Fruit fly (Drosophila melanogaster): ENCODE measurements around the gene ATPsynbetaL.

dm6 chr3L:16097393-16097884, at the start of gene ATPsynbetaL, which contains the start of gene CG13074:
- TF ChIP-seq tj (GFP tag; optimal IDR thresholded peaks at IDR 0.05) (no peak), CG12768 (GFP tag; optimal IDR thresholded peaks at IDR 0.05) (no peak), CG11617 (GFP tag; optimal IDR thresholded peaks at IDR 0.05) (no peak), CG7045 (GFP tag; optimal IDR thresholded peaks at IDR 0.05) (no peak), ovo (GFP tag; optimal IDR thresholded peaks at IDR 0.05) (no peak), pad (GFP tag; optimal IDR thresholded peaks at IDR 0.05) (no peak), CG7101 (tag; optimal IDR thresholded peaks at IDR 0.05) (no peak), kay (GFP tag; ENCODE audit: borderline replicate concordance) (no peak), bab1 (GFP tag; optimal IDR thresholded peaks at IDR 0.05) (no peak), CG33017 (tag; optimal IDR thresholded peaks at IDR 0.05) (no peak), Clk (GFP tag; optimal IDR thresholded peaks at IDR 0.05) (no peak), toe (GFP tag; optimal IDR thresholded peaks at IDR 0.05) (no peak)

All from whole organism, adult.